Worm (Caenorhabditis elegans) whole organism, L3 larva: ENCODE results near the gene slcr-46.3.

Experiments used
- aly-2 ChIP-seq: fragments of 150-350 bp; optimal IDR thresholded peaks from 2 replicates; lab custom pipeline; 2014; ENCODE audit warnings: missing biosample characterization, missing genetic modification characterization
- daf-12 ChIP-seq: fragments of 150-350 bp; optimal IDR thresholded peaks from 2 replicates; lab custom pipeline; 2014; ENCODE audit warnings: missing biosample characterization, missing genetic modification reagents, missing genetic modification characterization
- egl-27 ChIP-seq: sonication (generic microtip); optimal IDR thresholded peaks from 4 replicates; lab custom pipeline; 2017; ENCODE audit warnings: missing biosample characterization, missing genetic modification reagents, missing genetic modification characterization
- skn-1 ChIP-seq: fragments of 150-350 bp; optimal IDR thresholded peaks from 2 replicates; lab custom pipeline; 2014; ENCODE audit warnings: missing biosample characterization, missing genetic modification characterization
- zag-1 ChIP-seq: fragments of 150-350 bp; optimal IDR thresholded peaks from 2 replicates; lab custom pipeline; 2014; ENCODE audit warnings: missing biosample characterization, missing genetic modification characterization

DNA sequence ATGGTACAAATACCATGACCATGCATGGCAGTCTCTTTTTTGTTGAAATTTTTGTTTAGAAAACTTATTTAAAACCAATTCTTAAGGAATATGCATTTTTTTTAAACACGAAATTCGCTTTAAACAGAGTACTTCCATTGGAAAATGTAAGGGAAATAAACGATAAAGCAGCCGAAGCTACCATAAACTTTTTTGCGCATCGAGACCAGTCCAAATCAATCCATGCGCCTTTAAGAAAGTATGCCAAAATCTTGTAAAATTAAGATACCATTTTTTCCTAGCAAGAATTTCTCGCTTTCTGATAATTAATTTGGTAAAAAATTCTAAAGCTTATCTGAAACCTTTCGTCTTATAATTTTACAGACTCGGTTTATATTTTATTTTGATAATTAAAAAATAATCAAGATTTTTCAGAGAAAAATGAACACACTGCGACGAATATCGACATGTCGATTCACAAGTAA lies 31.2 kb downstream of the slcr-46.3 start, which contains the start of gene ZK287.7:
- no peak for TF ChIP-seq zag-1 (tag; lab: Kevin White, UChicago)
- no peak for TF ChIP-seq egl-27 (tag; lab: Kevin White, UChicago)
- no peak for TF ChIP-seq daf-12 (tag; lab: Kevin White, UChicago)
- no peak for TF ChIP-seq aly-2 (tag; lab: Kevin White, UChicago)
- TF ChIP-seq skn-1 (tag; lab: Kevin White, UChicago), result no peak
